Fruit fly (Drosophila melanogaster) whole organism, adult: Measurements from ENCODE around the gene CG32095.

ENCODE experiments used
- CG11617 ChIP-seq: fragments of 200-800 bp; sonication (Bioruptor generic); optimal IDR thresholded peaks from 2 replicates; lab custom pipeline; 2017; ENCODE audit warnings: mild to moderate bottlenecking, missing biosample characterization, missing genetic modification reagents, missing genetic modification characterization
- CG12768 ChIP-seq: fragments of 200-800 bp; sonication (Bioruptor generic); optimal IDR thresholded peaks from 2 replicates; lab custom pipeline; 2017; ENCODE audit warnings: missing biosample characterization, missing genetic modification characterization, mild to moderate bottlenecking, moderate library complexity, missing genetic modification reagents
- CG14711 ChIP-seq: fragments of 200-800 bp; sonication (Bioruptor generic); optimal IDR thresholded peaks from 2 replicates; lab custom pipeline; 2018; ENCODE audit warnings: missing biosample characterization, mild to moderate bottlenecking, missing genetic modification characterization, moderate library complexity
- CG1620 ChIP-seq: fragments of 200-800 bp; sonication (Bioruptor generic); optimal IDR thresholded peaks from 2 replicates; lab custom pipeline; 2016; ENCODE audit warnings: missing biosample characterization, missing genetic modification characterization
- CG33017 ChIP-seq: fragments of 200-800 bp; sonication (Bioruptor generic); optimal IDR thresholded peaks from 2 replicates; lab custom pipeline; 2018; ENCODE audit warnings: missing biosample characterization, mild to moderate bottlenecking, missing genetic modification characterization, moderate library complexity
- CG5204 ChIP-seq: fragments of 200-800 bp; sonication (Bioruptor generic); optimal IDR thresholded peaks from 2 replicates; lab custom pipeline; 2016; ENCODE audit warnings: missing biosample characterization, missing genetic modification characterization
- CG7045 ChIP-seq: fragments of 200-800 bp; sonication (Bioruptor generic); optimal IDR thresholded peaks from 2 replicates; lab custom pipeline; 2017; ENCODE audit warnings: missing biosample characterization, mild to moderate bottlenecking, missing genetic modification characterization
- CG7101 ChIP-seq: fragments of 200-800 bp; sonication (Bioruptor generic); optimal IDR thresholded peaks from 2 replicates; lab custom pipeline; 2018; ENCODE audit warnings: missing biosample characterization, mild to moderate bottlenecking, missing genetic modification characterization, moderate library complexity
- Clk ChIP-seq: fragments of 200-800 bp; sonication (Bioruptor generic); optimal IDR thresholded peaks from 2 replicates; lab custom pipeline; 2017; ENCODE audit warnings: missing biosample characterization, missing genetic modification characterization
- Crg-1 ChIP-seq: fragments of 200-800 bp; sonication (Bioruptor generic); optimal IDR thresholded peaks from 2 replicates; lab custom pipeline; 2016; ENCODE audit warnings: missing biosample characterization, missing genetic modification characterization
- Hr96 ChIP-seq: fragments of 200-800 bp; sonication (Bioruptor generic); optimal IDR thresholded peaks from 2 replicates; lab custom pipeline; 2016; ENCODE audit warnings: missing biosample characterization, missing genetic modification characterization
- Mnt ChIP-seq: fragments of 200-800 bp; sonication (Bioruptor generic); optimal IDR thresholded peaks from 2 replicates; lab custom pipeline; 2016; ENCODE audit warnings: missing biosample characterization, mild to moderate bottlenecking, missing genetic modification characterization
- bab1 ChIP-seq: fragments of 200-800 bp; sonication (Bioruptor generic); optimal IDR thresholded peaks from 3 replicates; lab custom pipeline; 2019; ENCODE audit warnings: missing biosample characterization, mild to moderate bottlenecking, missing genetic modification characterization, moderate library complexity
- cic ChIP-seq: fragments of 200-800 bp; sonication (Bioruptor generic); optimal IDR thresholded peaks from 2 replicates; lab custom pipeline; 2017; ENCODE audit warnings: missing biosample characterization, mild to moderate bottlenecking, missing genetic modification characterization, moderate library complexity
- cnc ChIP-seq, 2 experiments: fragments of >200 bp; optimal IDR thresholded peaks; 2 replicates each; lab custom pipeline; 2017
- kay ChIP-seq: fragments of 200-800 bp; sonication (Bioruptor generic); peaks from one replicate; lab custom pipeline; 2016; ENCODE audit warnings: missing biosample characterization, missing genetic modification characterization, borderline replicate concordance
- ovo ChIP-seq: fragments of 200-800 bp; sonication (Bioruptor generic); optimal IDR thresholded peaks from 2 replicates; lab custom pipeline; 2016; ENCODE audit warnings: missing biosample characterization, missing genetic modification characterization
- pad ChIP-seq: fragments of 200-800 bp; sonication (Bioruptor generic); optimal IDR thresholded peaks from 3 replicates; lab custom pipeline; 2017; ENCODE audit warnings: missing biosample characterization, missing genetic modification characterization, mild to moderate bottlenecking, moderate library complexity, missing genetic modification reagents
- tj ChIP-seq: fragments of 200-800 bp; sonication (Bioruptor generic); optimal IDR thresholded peaks from 3 replicates; lab custom pipeline; 2017; ENCODE audit warnings: missing biosample characterization, mild to moderate bottlenecking, missing genetic modification characterization, moderate library complexity
- toe ChIP-seq: fragments of 200-800 bp; sonication (Bioruptor generic); optimal IDR thresholded peaks from 2 replicates; lab custom pipeline; 2016; ENCODE audit warnings: missing biosample characterization, missing genetic modification characterization

CG32095 gene

DNA sequence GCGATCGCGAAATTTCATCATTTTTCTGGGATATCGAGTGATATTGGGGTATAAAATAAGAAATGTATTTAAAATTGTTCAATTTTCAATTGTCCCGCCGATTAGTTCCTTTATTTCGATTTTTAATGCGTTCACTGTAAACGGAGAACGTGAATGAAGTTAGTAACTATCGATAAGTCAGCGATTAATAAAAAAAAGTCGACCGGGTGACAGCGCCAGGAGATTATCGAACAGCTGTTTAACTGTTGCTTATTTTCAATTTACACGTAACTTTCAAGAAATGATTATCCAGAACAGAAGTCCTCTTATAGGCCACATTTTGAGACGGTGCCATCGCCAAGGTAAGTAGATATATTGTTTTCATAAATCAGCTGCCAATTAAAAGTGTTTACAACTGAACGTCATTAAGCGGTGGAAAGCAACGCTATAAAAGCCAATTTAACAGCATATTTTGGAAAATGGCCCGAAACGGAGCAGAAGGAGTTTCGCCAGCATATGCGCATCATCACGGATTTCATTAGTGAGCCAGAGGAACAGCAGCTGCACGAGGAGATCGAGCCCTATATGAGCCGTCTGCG is 10.2 kb downstream of the CG32095 start, which contains the start of gene CG14130:
Gene CG14130 (plus strand): TSS at position 225 of the 578 bp plus-strand sequence.
- TF ChIP-seq bab1 (GFP tag; lab: Kevin White, UChicago) (peak; percentile 52), tj (GFP tag; lab: Kevin White, UChicago) (peak; percentile 14), kay (GFP tag; lab: Kevin White, UChicago) (peak; percentile 81), CG5204 (GFP tag; lab: Kevin White, UChicago) (no peak)

DNA sequence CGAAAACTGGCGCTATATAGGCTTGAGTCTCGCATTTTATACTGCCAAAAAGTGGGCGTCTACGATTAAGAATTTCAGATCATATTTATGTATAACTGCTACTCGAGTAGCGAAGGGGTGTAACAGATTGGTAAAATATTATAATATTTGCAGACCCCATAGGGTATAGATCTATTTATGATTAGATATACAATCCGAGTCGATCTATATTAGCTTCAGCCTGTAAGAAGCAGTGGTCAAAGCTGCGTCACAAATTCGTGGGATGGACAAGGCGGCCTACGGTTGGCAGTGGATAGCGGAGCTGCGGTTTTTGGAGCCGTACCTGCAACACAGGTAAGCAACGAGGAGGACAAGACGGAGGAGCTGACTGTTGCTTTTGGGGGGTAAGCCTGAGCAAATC is 10.9 kb downstream of the CG32095 start, which contains the start of gene Cubn2:
Gene Cubn2 (minus strand): TSS at position 101 of the 400 bp plus-strand sequence.
- no peak for TF ChIP-seq CG33017 (tag; lab: Kevin White, UChicago)
- TF ChIP-seq cic (GFP tag; lab: Kevin White, UChicago): no peak
- TF ChIP-seq CG7101 (tag; lab: Kevin White, UChicago): no peak
- TF ChIP-seq CG5204 (GFP tag; lab: Kevin White, UChicago): no peak
- TF ChIP-seq CG7045: no peak
- no peak for TF ChIP-seq ovo (GFP tag; lab: Kevin White, UChicago)
- TF ChIP-seq Crg-1 (GFP tag; lab: Kevin White, UChicago): no peak
- TF ChIP-seq Clk (GFP tag; lab: Kevin White, UChicago): no peak

DNA sequence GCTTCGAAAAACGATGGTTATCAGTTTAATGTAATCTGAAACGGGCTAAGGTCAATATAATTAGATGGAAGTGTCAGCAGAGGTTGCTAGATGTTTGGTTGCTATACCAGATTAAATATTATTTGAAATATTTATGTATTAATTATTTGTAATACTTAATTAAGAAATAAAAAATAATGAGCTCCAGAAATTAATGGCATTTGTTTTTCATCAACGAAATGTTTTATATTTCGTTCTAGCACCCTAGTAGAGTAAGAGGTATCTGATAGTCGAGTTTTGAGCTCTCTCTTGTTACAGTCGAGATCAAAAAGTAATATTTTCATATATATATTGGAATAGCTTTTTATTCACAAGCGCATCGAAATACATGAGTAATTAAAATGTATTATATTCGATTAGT is 23.9 kb downstream of the CG32095 start:
- TF ChIP-seq toe (GFP tag; lab: Kevin White, UChicago) (no peak), CG7101 (tag; lab: Kevin White, UChicago) (no peak), tj (GFP tag; lab: Kevin White, UChicago) (no peak), Clk (GFP tag; lab: Kevin White, UChicago) (no peak), Mnt (GFP tag; lab: Kevin White, UChicago) (no peak), CG11617 (GFP tag; lab: Kevin White, UChicago) (no peak), Hr96 (GFP tag; lab: Kevin White, UChicago) (no peak), ovo (GFP tag; lab: Kevin White, UChicago) (no peak), CG33017 (tag; lab: Kevin White, UChicago) (no peak), CG5204 (GFP tag; lab: Kevin White, UChicago) (no peak), cic (GFP tag; lab: Kevin White, UChicago) (no peak), CG7045 (no peak), bab1 (GFP tag; lab: Kevin White, UChicago) (no peak)

DNA sequence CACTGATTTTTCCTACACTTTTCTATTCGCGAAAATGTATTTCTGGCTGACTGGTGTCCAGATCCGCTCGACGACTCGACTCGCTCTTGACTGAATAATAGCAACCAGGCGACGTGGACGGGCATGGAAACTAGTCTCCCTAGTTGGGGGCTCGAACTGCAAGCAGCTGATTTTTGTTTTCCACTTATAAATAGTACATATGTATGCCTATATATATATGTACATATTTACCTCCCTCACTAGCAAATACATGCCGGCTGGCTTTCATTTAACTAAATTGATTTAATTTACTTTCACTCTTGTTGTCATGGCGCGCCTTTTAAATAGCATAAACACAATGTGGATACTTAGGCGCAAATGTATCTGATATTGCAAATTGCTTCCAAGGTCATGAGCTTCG is 24.8 kb downstream of the CG32095 start, which contains the start of gene Gcat:
Gene Gcat (minus strand): TSS at position 101 of the 400 bp plus-strand sequence.
- TF ChIP-seq Hr96 (GFP tag; lab: Kevin White, UChicago) (no peak), cnc (optimal IDR thresholded peaks at IDR 0.05; lab: Kevin White, UChicago) (no peak), CG7045 (no peak), CG5204 (GFP tag; lab: Kevin White, UChicago) (no peak), Crg-1 (GFP tag; lab: Kevin White, UChicago) (no peak), CG12768 (GFP tag; lab: Kevin White, UChicago) (no peak), Clk (GFP tag; lab: Kevin White, UChicago) (no peak), CG1620 (no peak), tj (GFP tag; lab: Kevin White, UChicago) (no peak), cic (GFP tag; lab: Kevin White, UChicago) (no peak), toe (GFP tag; lab: Kevin White, UChicago) (no peak), CG7101 (tag; lab: Kevin White, UChicago) (no peak), Mnt (GFP tag; lab: Kevin White, UChicago) (no peak), CG11617 (GFP tag; lab: Kevin White, UChicago) (no peak), ovo (GFP tag; lab: Kevin White, UChicago) (no peak), bab1 (GFP tag; lab: Kevin White, UChicago) (no peak), CG14711 (no peak)

DNA sequence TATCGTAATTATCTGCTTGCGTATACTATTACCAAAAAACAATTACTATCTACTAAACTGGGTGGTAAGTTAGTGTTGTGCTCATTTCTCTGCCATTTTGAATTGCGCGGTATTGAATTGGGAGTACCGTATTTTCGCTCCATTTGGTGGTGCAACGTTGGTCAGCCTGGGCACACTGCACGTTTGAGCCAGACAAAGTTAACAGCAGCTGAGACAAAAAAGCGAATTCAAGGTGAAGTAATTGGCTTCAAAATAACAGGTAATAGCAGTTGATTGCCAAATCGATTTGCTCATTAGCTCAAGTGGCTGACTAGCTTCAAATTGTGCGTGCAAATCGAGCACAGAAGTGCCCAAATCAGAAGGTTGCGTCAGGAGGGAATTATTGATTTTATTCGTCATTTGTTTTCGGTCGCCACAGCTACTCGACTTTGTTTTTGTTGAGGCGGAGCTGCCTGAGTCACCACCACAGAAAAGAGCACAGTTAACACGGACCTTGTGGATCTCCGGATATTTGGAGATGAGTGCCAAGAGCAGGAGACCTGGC is 30.0 kb downstream of the CG32095 start, which contains the start of gene Klp68D:
Gene Klp68D (plus strand): TSS at position 175 of the 544 bp plus-strand sequence.
- TF ChIP-seq Crg-1 (GFP tag; lab: Kevin White, UChicago) (no peak), kay (GFP tag; lab: Kevin White, UChicago) (peak; percentile 48), CG12768 (GFP tag; lab: Kevin White, UChicago) (no peak), CG1620 (no peak), bab1 (GFP tag; lab: Kevin White, UChicago) (peak; percentile 34), Mnt (GFP tag; lab: Kevin White, UChicago) (no peak), cic (GFP tag; lab: Kevin White, UChicago) (no peak), CG14711 (no peak), toe (GFP tag; lab: Kevin White, UChicago) (no peak)

DNA sequence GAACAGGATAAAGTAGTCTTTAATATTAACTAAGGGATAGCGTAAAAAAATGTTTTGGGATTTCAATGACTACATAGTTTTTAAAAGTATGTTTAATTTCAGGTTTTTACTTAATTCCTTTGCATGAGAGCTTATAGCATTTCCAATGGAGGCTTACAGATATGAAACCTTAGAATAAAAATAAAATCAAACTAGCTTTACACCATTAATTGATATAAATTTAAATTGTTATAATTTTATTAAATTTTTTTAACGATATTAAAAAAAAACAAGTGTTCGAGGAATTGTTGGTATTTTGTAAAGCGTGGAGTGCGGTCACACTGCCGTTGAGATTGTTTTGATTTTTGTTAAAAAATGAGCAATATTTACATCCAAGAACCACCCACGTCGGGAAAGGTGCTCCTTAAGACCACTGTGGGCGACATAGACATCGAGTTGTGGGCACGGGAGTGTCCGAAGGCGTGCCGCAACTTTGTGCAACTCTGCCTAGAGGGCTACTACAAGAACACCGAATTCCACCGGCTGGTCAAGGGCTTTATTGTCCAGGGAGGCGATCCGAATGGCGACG is 32.2 kb downstream of the CG32095 start, which contains the start of the genes twy and CG10907:
Gene twy (minus strand): TSS at position 51 of the 568 bp plus-strand sequence.
Gene CG10907 (plus strand): TSS at position 282 of the 568 bp plus-strand sequence.
- TF ChIP-seq CG14711 (no peak), CG7045 (no peak), Mnt (GFP tag; lab: Kevin White, UChicago) (no peak), Clk (GFP tag; lab: Kevin White, UChicago) (no peak), tj (GFP tag; lab: Kevin White, UChicago) (no peak), toe (GFP tag; lab: Kevin White, UChicago) (no peak), cic (GFP tag; lab: Kevin White, UChicago) (no peak), CG11617 (GFP tag; lab: Kevin White, UChicago) (no peak), cnc (optimal IDR thresholded peaks at IDR 0.05; lab: Kevin White, UChicago) (no peak), CG12768 (GFP tag; lab: Kevin White, UChicago) (no peak), bab1 (GFP tag; lab: Kevin White, UChicago) (no peak), ovo (GFP tag; lab: Kevin White, UChicago) (no peak), Hr96 (GFP tag; lab: Kevin White, UChicago) (no peak), kay (GFP tag; lab: Kevin White, UChicago) (no peak), pad (GFP tag; lab: Kevin White, UChicago) (no peak), Crg-1 (GFP tag; lab: Kevin White, UChicago) (no peak), CG5204 (GFP tag; lab: Kevin White, UChicago) (no peak), CG1620 (no peak)
